Worm (Caenorhabditis elegans) whole organism, late embryonic: Measurements from ENCODE around the gene F17E9.5.

Source experiments
- C08G9.2 ChIP-seq: sonication (generic microtip); optimal IDR thresholded peaks from 2 replicates; lab custom pipeline; 2016; ENCODE audit warnings: mild to moderate bottlenecking, missing genetic modification characterization, moderate library complexity, missing compliant biosample characterization
- C38D4.7 ChIP-seq: fragments of 200-800 bp; sonication (Bioruptor generic); optimal IDR thresholded peaks from 2 replicates; lab custom pipeline; 2018; ENCODE audit warnings: mild to moderate bottlenecking, missing genetic modification characterization, moderate library complexity, missing compliant biosample characterization
- F13H6.1 ChIP-seq: sonication (generic microtip); optimal IDR thresholded peaks from 2 replicates; lab custom pipeline; 2016; ENCODE audit warnings: missing genetic modification characterization, missing compliant biosample characterization
- T23F11.4 ChIP-seq: fragments of 200-800 bp; sonication (Bioruptor generic); optimal IDR thresholded peaks from 2 replicates; lab custom pipeline; 2018; ENCODE audit warnings: mild to moderate bottlenecking, missing genetic modification characterization, missing compliant biosample characterization
- Y22D7AL.16 ChIP-seq: sonication (generic microtip); optimal IDR thresholded peaks from 2 replicates; lab custom pipeline; 2016; ENCODE audit warnings: missing genetic modification characterization, missing compliant biosample characterization
- ahr-1 ChIP-seq: sonication (generic microtip); optimal IDR thresholded peaks from 2 replicates; lab custom pipeline; 2016; ENCODE audit warnings: missing genetic modification characterization, missing compliant biosample characterization
- ama-1 ChIP-seq: fragments of 150-350 bp; optimal IDR thresholded peaks from 2 replicates; lab custom pipeline; 2014
- ceh-14 ChIP-seq: sonication (generic microtip); optimal IDR thresholded peaks from 2 replicates; lab custom pipeline; 2016; ENCODE audit warnings: missing genotype, missing genetic modification characterization, missing compliant biosample characterization
- ceh-18 ChIP-seq: sonication (generic microtip); optimal IDR thresholded peaks from 2 replicates; lab custom pipeline; 2016; ENCODE audit warnings: missing genetic modification characterization, missing compliant biosample characterization
- ceh-19 ChIP-seq: fragments of 200-800 bp; sonication (Bioruptor generic); optimal IDR thresholded peaks from 2 replicates; lab custom pipeline; 2018; ENCODE audit warnings: mild to moderate bottlenecking, missing genetic modification characterization, missing compliant biosample characterization
- ceh-2 ChIP-seq: sonication (generic microtip); optimal IDR thresholded peaks from 2 replicates; lab custom pipeline; 2016; ENCODE audit warnings: missing genotype, missing genetic modification characterization, missing compliant biosample characterization
- ceh-22 ChIP-seq: sonication (generic microtip); optimal IDR thresholded peaks from 2 replicates; lab custom pipeline; 2017; ENCODE audit warnings: missing biosample characterization, missing genetic modification characterization
- ceh-24 ChIP-seq: sonication (generic microtip); optimal IDR thresholded peaks from 2 replicates; lab custom pipeline; 2016; ENCODE audit warnings: mild to moderate bottlenecking, missing genetic modification characterization, missing compliant biosample characterization
- ceh-30 ChIP-seq: fragments of 150-350 bp; optimal IDR thresholded peaks from 2 replicates; lab custom pipeline; 2014; ENCODE audit warnings: missing biosample characterization, missing genetic modification characterization
- ceh-31 ChIP-seq: sonication (generic microtip); optimal IDR thresholded peaks from 2 replicates; lab custom pipeline; 2016; ENCODE audit warnings: missing genetic modification characterization, missing compliant biosample characterization
- ceh-34 ChIP-seq: sonication (generic microtip); optimal IDR thresholded peaks from 2 replicates; lab custom pipeline; 2016; ENCODE audit warnings: mild to moderate bottlenecking, missing genetic modification characterization, missing compliant biosample characterization
- ceh-45 ChIP-seq: fragments of 200-800 bp; sonication (Bioruptor generic); IDR thresholded peaks from 2 replicates; pipeline ENCODE4 v1.3.6; 2022; ENCODE audit warnings: missing genetic modification reagents, missing genetic modification characterization, missing compliant biosample characterization
- ceh-9 ChIP-seq: sonication (generic microtip); optimal IDR thresholded peaks from 2 replicates; lab custom pipeline; 2016; ENCODE audit warnings: mild to moderate bottlenecking, missing genetic modification characterization, inconsistent platforms, missing compliant biosample characterization
- che-1 ChIP-seq: sonication (generic microtip); optimal IDR thresholded peaks from 2 replicates; lab custom pipeline; 2016; ENCODE audit warnings: mild to moderate bottlenecking, missing genetic modification characterization, missing compliant biosample characterization
- dmd-4 ChIP-seq: sonication (generic microtip); optimal IDR thresholded peaks from 2 replicates; lab custom pipeline; 2016; ENCODE audit warnings: borderline replicate concordance, missing genetic modification characterization, missing compliant biosample characterization
- dve-1 ChIP-seq: sonication (generic microtip); optimal IDR thresholded peaks from 2 replicates; lab custom pipeline; 2017; ENCODE audit warnings: antibody characterized with exemption, mild to moderate bottlenecking, missing genetic modification characterization, missing compliant biosample characterization
- elt-2 ChIP-seq: sonication (generic microtip); optimal IDR thresholded peaks from 2 replicates; lab custom pipeline; 2016; ENCODE audit warnings: missing genetic modification reagents, missing genetic modification characterization, missing compliant biosample characterization
- elt-4 ChIP-seq: sonication (generic microtip); optimal IDR thresholded peaks from 2 replicates; lab custom pipeline; 2016; ENCODE audit warnings: missing genetic modification characterization, missing compliant biosample characterization
- ets-4 ChIP-seq: sonication (generic microtip); optimal IDR thresholded peaks from 2 replicates; lab custom pipeline; 2016; ENCODE audit warnings: missing genetic modification characterization, missing compliant biosample characterization
- fax-1 ChIP-seq: sonication (generic microtip); optimal IDR thresholded peaks from 2 replicates; lab custom pipeline; 2016; ENCODE audit warnings: missing genotype, missing genetic modification characterization, missing compliant biosample characterization
- fkh-6 ChIP-seq: sonication (generic microtip); optimal IDR thresholded peaks from 2 replicates; lab custom pipeline; 2016; ENCODE audit warnings: missing genetic modification characterization, missing compliant biosample characterization
- hlh-13 ChIP-seq: fragments of 200-800 bp; sonication (Bioruptor generic); optimal IDR thresholded peaks from 2 replicates; lab custom pipeline; 2018; ENCODE audit warnings: mild to moderate bottlenecking, missing genetic modification characterization, missing compliant biosample characterization
- hlh-15 ChIP-seq: sonication (generic microtip); optimal IDR thresholded peaks from 2 replicates; lab custom pipeline; 2016; ENCODE audit warnings: missing genetic modification characterization, missing compliant biosample characterization
- hlh-30 ChIP-seq: sonication (generic microtip); optimal IDR thresholded peaks from 2 replicates; lab custom pipeline; 2017; ENCODE audit warnings: antibody characterized with exemption, missing genetic modification characterization, missing compliant biosample characterization; ENCODE audit not compliant: insufficient read depth
- hlh-8 ChIP-seq: sonication (generic microtip); optimal IDR thresholded peaks from 2 replicates; lab custom pipeline; 2016; ENCODE audit warnings: missing genotype, missing genetic modification characterization, missing compliant biosample characterization
- lin-11 ChIP-seq: fragments of 200-800 bp; sonication (Bioruptor generic); optimal IDR thresholded peaks from 2 replicates; lab custom pipeline; 2018; ENCODE audit warnings: mild to moderate bottlenecking, missing genetic modification characterization, missing compliant biosample characterization
- nfya-1 ChIP-seq: sonication (generic microtip); optimal IDR thresholded peaks from 2 replicates; lab custom pipeline; 2017; ENCODE audit warnings: missing genetic modification characterization, mild to moderate bottlenecking, missing compliant biosample characterization, antibody characterized with exemption, moderate library complexity
- npax-4 ChIP-seq: sonication (generic microtip); optimal IDR thresholded peaks from 2 replicates; lab custom pipeline; 2016; ENCODE audit warnings: missing genetic modification characterization, missing compliant biosample characterization
- pat-9 ChIP-seq: fragments of 200-800 bp; sonication (Bioruptor generic); optimal IDR thresholded peaks from 2 replicates; lab custom pipeline; 2018; ENCODE audit warnings: mild to moderate bottlenecking, missing genetic modification characterization, moderate library complexity, missing compliant biosample characterization
- pha-2 ChIP-seq: sonication (generic microtip); optimal IDR thresholded peaks from 2 replicates; lab custom pipeline; 2017; ENCODE audit warnings: mild to moderate bottlenecking, missing genetic modification characterization, missing compliant biosample characterization
- pha-4 ChIP-seq: fragments of 150-350 bp; optimal IDR thresholded peaks from 2 replicates; lab custom pipeline; 2018; ENCODE audit warnings: missing biosample characterization, missing genetic modification reagents, missing genetic modification characterization
- pqm-1 ChIP-seq: sonication (generic microtip); optimal IDR thresholded peaks from 2 replicates; lab custom pipeline; 2016; ENCODE audit warnings: missing genetic modification characterization, missing compliant biosample characterization
- pros-1 ChIP-seq: fragments of 150-350 bp; optimal IDR thresholded peaks from 2 replicates; lab custom pipeline; 2014; ENCODE audit warnings: missing biosample characterization, missing genetic modification reagents, missing genetic modification characterization
- ref-2 ChIP-seq: sonication (generic microtip); optimal IDR thresholded peaks from 2 replicates; lab custom pipeline; 2016; ENCODE audit warnings: missing genetic modification characterization, missing compliant biosample characterization
- rnt-1 ChIP-seq: sonication (generic microtip); optimal IDR thresholded peaks from 2 replicates; lab custom pipeline; 2016; ENCODE audit warnings: missing genetic modification characterization, missing compliant biosample characterization
- sdc-2 ChIP-seq: sonication (generic microtip); optimal IDR thresholded peaks from 2 replicates; lab custom pipeline; 2016; ENCODE audit warnings: missing genotype, missing genetic modification characterization, missing compliant biosample characterization
- sox-4 ChIP-seq: sonication (generic microtip); optimal IDR thresholded peaks from 2 replicates; lab custom pipeline; 2017; ENCODE audit warnings: mild to moderate bottlenecking, missing genetic modification characterization, inconsistent platforms, missing compliant biosample characterization
- tbx-7 ChIP-seq: sonication (generic microtip); optimal IDR thresholded peaks from 2 replicates; lab custom pipeline; 2016; ENCODE audit warnings: missing genotype, missing genetic modification characterization, missing compliant biosample characterization
- unc-42 ChIP-seq: sonication (generic microtip); optimal IDR thresholded peaks from 2 replicates; lab custom pipeline; 2016; ENCODE audit warnings: missing genotype, missing genetic modification characterization, missing compliant biosample characterization
- unc-86 ChIP-seq: sonication (generic microtip); optimal IDR thresholded peaks from 2 replicates; lab custom pipeline; 2016; ENCODE audit warnings: missing genetic modification characterization, missing compliant biosample characterization
- zip-5 ChIP-seq: sonication (generic microtip); optimal IDR thresholded peaks from 2 replicates; lab custom pipeline; 2016; ENCODE audit warnings: missing genetic modification characterization, missing compliant biosample characterization

The F17E9.5 gene

ce11 chrIV:8333034-8333433 is 12.6 kb upstream of the F17E9.5 start:
- TF ChIP-seq dmd-4 (tag; lab: Kevin White, UChicago) (no peak), unc-42 (tag; lab: Kevin White, UChicago) (no peak), F13H6.1 (tag; lab: Kevin White, UChicago) (no peak), che-1 (no peak), fax-1 (no peak), ceh-30 (tag; lab: Kevin White, UChicago) (no peak), hlh-8 (tag; lab: Kevin White, UChicago) (no peak), pha-2 (tag; lab: Kevin White, UChicago) (no peak), hlh-30 (tag; lab: Kevin White, UChicago) (no peak), npax-4 (tag; lab: Kevin White, UChicago) (no peak), unc-86 (no peak), ceh-45 (GFP tag; lab: Robert Waterston, UW) (no peak), pat-9 (tag; lab: Kevin White, UChicago) (no peak), Y22D7AL.16 (tag; lab: Kevin White, UChicago) (no peak), fkh-6 (no peak), sdc-2 (tag; lab: Kevin White, UChicago) (no peak), pros-1 (tag; lab: Kevin White, UChicago) (no peak)

DNA sequence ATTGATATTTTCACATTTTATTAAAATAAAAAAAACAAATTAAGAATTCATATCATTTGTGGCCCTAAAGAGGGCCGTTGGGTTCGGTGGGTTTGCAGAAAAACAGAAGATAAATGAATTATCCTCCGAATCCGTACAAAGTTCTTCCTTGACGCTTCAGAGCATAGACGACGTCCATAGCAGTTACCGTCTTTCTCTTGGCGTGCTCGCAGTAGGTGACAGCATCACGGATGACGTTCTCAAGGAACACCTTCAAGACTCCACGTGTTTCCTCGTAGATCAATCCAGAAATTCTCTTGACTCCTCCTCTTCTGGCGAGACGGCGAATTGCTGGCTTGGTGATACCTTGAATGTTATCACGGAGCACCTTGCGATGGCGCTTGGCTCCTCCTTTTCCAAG is 12.1 kb upstream of the F17E9.5 start:
- TF ChIP-seq ama-1 (lab: Kevin White, UChicago) (peak; percentile 35), ceh-34 (tag; lab: Kevin White, UChicago) (no peak)
- TF ChIP-seq, all 69 proteins: peak for 1

ce11 chrIV:8333954-8333987 is 11.8 kb upstream of the F17E9.5 start, which contains the start of gene his-31:
TSS of gene his-31 (minus strand) at chrIV:8333983.
- TF ChIP-seq fax-1 (no peak), ceh-9 (tag; lab: Kevin White, UChicago) (no peak), hlh-30 (tag; lab: Kevin White, UChicago) (no peak), Y22D7AL.16 (tag; lab: Kevin White, UChicago) (no peak), ref-2 (tag; lab: Kevin White, UChicago) (no peak), C38D4.7 (no peak), sox-4 (tag; lab: Kevin White, UChicago) (no peak), hlh-15 (tag; lab: Kevin White, UChicago) (no peak), elt-2 (tag; lab: Kevin White, UChicago) (no peak), hlh-13 (GFP tag; lab: Kevin White, UChicago) (no peak)

- TF ChIP-seq nfya-1 (tag; lab: Kevin White, UChicago) (peak; percentile 75), ceh-30 (tag; lab: Kevin White, UChicago) (no peak), lin-11 (tag; lab: Kevin White, UChicago) (no peak), T23F11.4 (no peak), rnt-1 (tag; lab: Kevin White, UChicago) (peak; percentile 34), ahr-1 (tag; lab: Kevin White, UChicago) (no peak), tbx-7 (tag; lab: Kevin White, UChicago) (peak; percentile 79), fkh-6 (peak; percentile 26), unc-42 (tag; lab: Kevin White, UChicago) (no peak), ceh-2 (tag; lab: Kevin White, UChicago) (peak; percentile 52), pqm-1 (no peak), ceh-19 (GFP tag; lab: Kevin White, UChicago) (no peak), ceh-22 (tag; lab: Kevin White, UChicago) (no peak), pros-1 (tag; lab: Kevin White, UChicago) (peak; percentile 5), ets-4 (tag; lab: Kevin White, UChicago) (no peak), unc-86 (no peak), ceh-31 (tag; lab: Kevin White, UChicago) (peak; percentile 86), hlh-8 (tag; lab: Kevin White, UChicago) (no peak), zip-5 (tag; lab: Kevin White, UChicago) (no peak), dve-1 (tag; lab: Kevin White, UChicago) (peak; percentile 34), ceh-18 (tag; lab: Kevin White, UChicago) (no peak), elt-2 (tag; lab: Kevin White, UChicago) (peak; percentile 43), ceh-24 (tag; lab: Kevin White, UChicago) (no peak), ceh-14 (tag; lab: Kevin White, UChicago) (no peak), F13H6.1 (tag; lab: Kevin White, UChicago) (no peak), C08G9.2 (tag; lab: Kevin White, UChicago) (peak; percentile 24), dmd-4 (tag; lab: Kevin White, UChicago) (no peak), elt-4 (no peak), che-1 (no peak), hlh-30 (tag; lab: Kevin White, UChicago) (peak; percentile 83), pha-4 (tag; lab: Kevin White, UChicago) (no peak)
Observed at ce11 chrIV:8333988-8334863, 11.4 kb upstream of the F17E9.5 start, which contains the start of gene his-32. TSS of gene his-32 (plus strand) at chrIV:8334305.
